Fruit fly (Drosophila melanogaster) whole organism, embryonic: ENCODE measurements around the gene Srp9.

Experiments
- CG10654 ChIP-seq: fragments of 200-800 bp; sonication (Bioruptor generic); optimal IDR thresholded peaks from 2 replicates; lab custom pipeline; 2016; ENCODE audit warnings: missing biosample characterization, missing genetic modification characterization
- CG11560 ChIP-seq: fragments of 200-800 bp; sonication (Bioruptor generic); IDR thresholded peaks from 3 replicates; pipeline ENCODE4 v1.3.6; 2022; ENCODE audit warnings: missing biosample characterization, missing genetic modification characterization
- CG18599 ChIP-seq: fragments of 200-800 bp; sonication (Bioruptor generic); optimal IDR thresholded peaks from 3 replicates; lab custom pipeline; 2017; ENCODE audit warnings: missing biosample characterization, missing genetic modification characterization, mild to moderate bottlenecking, moderate library complexity, missing genetic modification reagents
- CG34224 ChIP-seq: fragments of 200-800 bp; sonication (Bioruptor generic); IDR thresholded peaks from 3 replicates; pipeline ENCODE4 v1.3.6; 2022; ENCODE audit warnings: missing biosample characterization, missing genetic modification characterization; ENCODE audit not compliant: partially characterized antibody
- CG6689 ChIP-seq: fragments of 200-800 bp; sonication (Bioruptor generic); IDR thresholded peaks from 2 replicates; pipeline ENCODE4 v1.3.6; 2022; ENCODE audit warnings: missing biosample characterization, missing genetic modification characterization
- CG7271 ChIP-seq: fragments of 200-800 bp; sonication (Bioruptor generic); optimal IDR thresholded peaks from 2 replicates; lab custom pipeline; 2018; ENCODE audit warnings: missing biosample characterization, mild to moderate bottlenecking, missing genetic modification characterization, moderate library complexity
- CG8478 ChIP-seq: fragments of >200 bp; optimal IDR thresholded peaks from 2 replicates; lab custom pipeline; 2018
- Deaf1 ChIP-seq: fragments of 200-800 bp; optimal IDR thresholded peaks from 3 replicates; lab custom pipeline; 2019; ENCODE audit warnings: missing biosample characterization, mild to moderate bottlenecking, missing genetic modification characterization, moderate library complexity
- Rfx ChIP-seq: fragments of 200-800 bp; sonication (Bioruptor generic); IDR thresholded peaks from 2 replicates; pipeline ENCODE4 v1.3.6; 2022; ENCODE audit warnings: missing biosample characterization, missing genetic modification characterization
- Side ChIP-seq: fragments of 200-800 bp; sonication (Bioruptor generic); optimal IDR thresholded peaks from 2 replicates; lab custom pipeline; 2016; ENCODE audit warnings: missing biosample characterization, missing genetic modification characterization
- ab ChIP-seq: fragments of 200-800 bp; sonication (Bioruptor generic); optimal IDR thresholded peaks from 2 replicates; lab custom pipeline; 2016; ENCODE audit warnings: missing biosample characterization, missing genetic modification characterization
- fd3F ChIP-seq: fragments of 200-800 bp; sonication (Bioruptor generic); optimal IDR thresholded peaks from 2 replicates; lab custom pipeline; 2018; ENCODE audit warnings: missing biosample characterization, mild to moderate bottlenecking, missing genetic modification characterization, moderate library complexity
- sima ChIP-seq: fragments of 200-800 bp; sonication (Bioruptor generic); optimal IDR thresholded peaks from 2 replicates; lab custom pipeline; 2016; ENCODE audit warnings: missing biosample characterization, missing genetic modification characterization
- sisA ChIP-seq: fragments of 200-800 bp; sonication (Bioruptor generic); IDR thresholded peaks from 2 replicates; pipeline ENCODE4 v1.3.6; 2022; ENCODE audit warnings: missing biosample characterization, missing genetic modification characterization

dm6 chr3L:7968422-7969030, 32.4 kb downstream of the Srp9 start:
- no peak for TF ChIP-seq CG8478 (lab: Kevin White, UChicago)
- TF ChIP-seq CG18599 (GFP tag; lab: Kevin White, UChicago): no peak
- no peak for TF ChIP-seq Side (GFP tag; lab: Kevin White, UChicago)
- no peak for TF ChIP-seq CG7271 (tag; lab: Kevin White, UChicago)
- no peak for TF ChIP-seq CG11560 (tag; lab: Robert Waterston, UW)
- TF ChIP-seq fd3F (GFP tag; lab: Kevin White, UChicago): no peak
- TF ChIP-seq CG6689: no peak
- TF ChIP-seq Rfx (GFP tag; lab: Robert Waterston, UW): no peak
- no peak for TF ChIP-seq CG10654 (GFP tag; lab: Kevin White, UChicago)
- TF ChIP-seq Deaf1 (tag; lab: Kevin White, UChicago): no peak
- TF ChIP-seq sima (GFP tag; lab: Kevin White, UChicago): no peak
- TF ChIP-seq sisA (GFP tag; lab: Robert Waterston, UW): no peak
- TF ChIP-seq ab (GFP tag; lab: Kevin White, UChicago): no peak
- no peak for TF ChIP-seq CG34224 (GFP tag; lab: Robert Waterston, UW)
